Fruit fly (Drosophila melanogaster) whole organism, embryonic: ENCODE data around the gene Vsx2.

Experiments
- CG10147 ChIP-seq: fragments of 200-800 bp; sonication (Bioruptor generic); optimal IDR thresholded peaks from 2 replicates; lab custom pipeline; 2019; ENCODE audit warnings: missing biosample characterization, mild to moderate bottlenecking, missing genetic modification characterization, moderate library complexity
- CG10366 ChIP-seq: fragments of 200-800 bp; sonication (Bioruptor generic); IDR thresholded peaks from 2 replicates; pipeline ENCODE4 v1.3.6; 2022; ENCODE audit warnings: missing biosample characterization, missing genetic modification characterization
- CG17568 ChIP-seq: fragments of 200-800 bp; sonication (Bioruptor generic); optimal IDR thresholded peaks from 2 replicates; lab custom pipeline; 2018; ENCODE audit warnings: missing biosample characterization, mild to moderate bottlenecking, missing genetic modification characterization, moderate library complexity
- CG7357 ChIP-seq: fragments of 200-800 bp; sonication (Bioruptor generic); IDR thresholded peaks from 3 replicates; pipeline ENCODE4 v1.3.6; 2022; ENCODE audit warnings: missing biosample characterization, missing genetic modification characterization
- CG9817 ChIP-seq: fragments of 200-800 bp; sonication (Bioruptor generic); optimal IDR thresholded peaks from 2 replicates; lab custom pipeline; 2018; ENCODE audit warnings: missing biosample characterization, mild to moderate bottlenecking, missing genetic modification characterization, moderate library complexity
- HmgZ ChIP-seq: fragments of 200-800 bp; sonication (Bioruptor generic); optimal IDR thresholded peaks from 2 replicates; lab custom pipeline; 2018; ENCODE audit warnings: missing biosample characterization, mild to moderate bottlenecking, missing genetic modification characterization
- NC2β ChIP-seq: fragments of 200-800 bp; sonication (Bioruptor generic); optimal IDR thresholded peaks from 2 replicates; lab custom pipeline; 2016; ENCODE audit warnings: missing biosample characterization, missing genetic modification characterization
- Xbp1 ChIP-seq: fragments of 200-800 bp; sonication (Bioruptor generic); optimal IDR thresholded peaks from 3 replicates; lab custom pipeline; 2016; ENCODE audit warnings: missing biosample characterization, mild to moderate bottlenecking, missing genetic modification characterization
- YL-1 ChIP-seq: fragments of 200-800 bp; sonication (Bioruptor generic); optimal IDR thresholded peaks from 3 replicates; lab custom pipeline; 2017; ENCODE audit warnings: missing biosample characterization, mild to moderate bottlenecking, missing genetic modification characterization
- mld ChIP-seq: fragments of 200-800 bp; sonication (Bioruptor generic); IDR thresholded peaks from 3 replicates; pipeline ENCODE4 v1.3.6; 2022; ENCODE audit warnings: missing biosample characterization, missing genetic modification characterization; ENCODE audit not compliant: partially characterized antibody
- pnt ChIP-seq: fragments of 200-800 bp; sonication (Bioruptor generic); optimal IDR thresholded peaks from 3 replicates; lab custom pipeline; 2016; ENCODE audit warnings: missing biosample characterization, missing genetic modification characterization

- no peak for TF ChIP-seq mld
- no peak for TF ChIP-seq CG17568 (GFP tag; lab: Kevin White, UChicago)
- TF ChIP-seq CG10366 (GFP tag; lab: Robert Waterston, UW), result no peak
- no peak for TF ChIP-seq HmgZ (tag; lab: Kevin White, UChicago)
- no peak for TF ChIP-seq YL-1 (GFP tag; lab: Kevin White, UChicago)
- TF ChIP-seq pnt (GFP tag; lab: Kevin White, UChicago), result no peak
- TF ChIP-seq CG10147 (GFP tag; lab: Kevin White, UChicago), result no peak
- TF ChIP-seq Xbp1 (GFP tag; lab: Kevin White, UChicago), result no peak
- no peak for TF ChIP-seq CG9817 (tag; lab: Kevin White, UChicago)
- TF ChIP-seq CG7357, result no peak
- no peak for TF ChIP-seq NC2β (GFP tag; lab: Kevin White, UChicago)
Measured at dm6 chrX:5511167-5511566, 48.8 kb downstream of the Vsx2 start.
